Worm (Caenorhabditis elegans) whole organism, mixed stage, embryonic: ENCODE measurements around the gene bgnt-1.1.

Experiments
- M03D4.4 ChIP-seq: sonication (generic microtip); optimal IDR thresholded peaks from 2 replicates; lab custom pipeline; 2017; ENCODE audit warnings: mild to moderate bottlenecking, missing genetic modification characterization, missing compliant biosample characterization
- bed-3 ChIP-seq: fragments of 200-800 bp; sonication (Bioruptor generic); optimal IDR thresholded peaks from 3 replicates; lab custom pipeline; 2018; ENCODE audit warnings: mild to moderate bottlenecking, missing genetic modification characterization, moderate library complexity, missing compliant biosample characterization
- ceh-39 ChIP-seq: fragments of 150-350 bp; optimal IDR thresholded peaks from 2 replicates; lab custom pipeline; 2014; ENCODE audit warnings: missing biosample characterization, missing genetic modification characterization
- ceh-43 ChIP-seq: fragments of 200-800 bp; sonication (Bioruptor generic); optimal IDR thresholded peaks from 2 replicates; lab custom pipeline; 2018; ENCODE audit warnings: mild to moderate bottlenecking, missing genetic modification characterization, moderate library complexity, missing compliant biosample characterization
- ceh-83 ChIP-seq: fragments of 200-800 bp; sonication (Bioruptor generic); optimal IDR thresholded peaks from 2 replicates; lab custom pipeline; 2018; ENCODE audit warnings: mild to moderate bottlenecking, missing genetic modification characterization, missing compliant biosample characterization
- ces-1 ChIP-seq: fragments of 150-350 bp; optimal IDR thresholded peaks from 2 replicates; lab custom pipeline; 2014; ENCODE audit warnings: missing biosample characterization, missing genetic modification reagents, missing genetic modification characterization
- cnd-1 ChIP-seq: fragments of 200-800 bp; sonication (Bioruptor generic); optimal IDR thresholded peaks from 2 replicates; lab custom pipeline; 2018; ENCODE audit warnings: mild to moderate bottlenecking, missing genetic modification characterization, missing compliant biosample characterization
- drap-1 ChIP-seq: fragments of 200-800 bp; sonication (Bioruptor generic); optimal IDR thresholded peaks from 3 replicates; lab custom pipeline; 2018; ENCODE audit warnings: mild to moderate bottlenecking, missing genetic modification characterization, missing compliant biosample characterization
- elt-3 ChIP-seq: fragments of 150-350 bp; optimal IDR thresholded peaks from 2 replicates; lab custom pipeline; 2014; ENCODE audit warnings: missing biosample characterization, missing genetic modification characterization
- flh-1 ChIP-seq: fragments of 200-800 bp; sonication (Bioruptor generic); optimal IDR thresholded peaks from 2 replicates; lab custom pipeline; 2018; ENCODE audit warnings: mild to moderate bottlenecking, missing genetic modification characterization, moderate library complexity, missing compliant biosample characterization
- ham-2 ChIP-seq: fragments of 200-800 bp; sonication (Bioruptor generic); optimal IDR thresholded peaks from 2 replicates; lab custom pipeline; 2018; ENCODE audit warnings: mild to moderate bottlenecking, missing genetic modification characterization, missing compliant biosample characterization
- hlh-1 ChIP-seq: fragments of 150-350 bp; optimal IDR thresholded peaks from 2 replicates; lab custom pipeline; 2014; ENCODE audit warnings: missing biosample characterization, missing genetic modification reagents, missing genetic modification characterization
- lin-13 ChIP-seq: fragments of 150-350 bp; optimal IDR thresholded peaks from 2 replicates; lab custom pipeline; 2014; ENCODE audit warnings: missing biosample characterization, missing genetic modification characterization
- lin-32 ChIP-seq: fragments of 200-800 bp; sonication (Bioruptor generic); optimal IDR thresholded peaks from 2 replicates; lab custom pipeline; 2018; ENCODE audit warnings: mild to moderate bottlenecking, missing genetic modification characterization, missing compliant biosample characterization
- lsy-2 ChIP-seq: fragments of 150-350 bp; optimal IDR thresholded peaks from 2 replicates; lab custom pipeline; 2014; ENCODE audit warnings: missing biosample characterization, missing genetic modification characterization
- mab-5 ChIP-seq: fragments of 150-350 bp; optimal IDR thresholded peaks from 2 replicates; lab custom pipeline; 2014; ENCODE audit warnings: missing biosample characterization, missing genetic modification characterization
- mep-1 ChIP-seq: fragments of 150-350 bp; optimal IDR thresholded peaks from 2 replicates; lab custom pipeline; 2017; ENCODE audit warnings: missing biosample characterization, missing genetic modification reagents, missing genetic modification characterization, inconsistent platforms
- mls-2 ChIP-seq: sonication (generic microtip); optimal IDR thresholded peaks from 2 replicates; lab custom pipeline; 2016; ENCODE audit warnings: mild to moderate bottlenecking, missing genetic modification characterization, moderate library complexity, missing compliant biosample characterization
- nhr-12 ChIP-seq: fragments of 150-350 bp; optimal IDR thresholded peaks from 2 replicates; lab custom pipeline; 2014; ENCODE audit warnings: missing biosample characterization, missing genetic modification characterization
- nhr-2 ChIP-seq: fragments of 150-350 bp; optimal IDR thresholded peaks from 2 replicates; lab custom pipeline; 2014; ENCODE audit warnings: missing biosample characterization, missing genetic modification characterization
- nhr-237 ChIP-seq: fragments of 150-350 bp; optimal IDR thresholded peaks from 2 replicates; lab custom pipeline; 2014; ENCODE audit warnings: missing biosample characterization, missing genetic modification characterization
- nhr-28 ChIP-seq: fragments of 150-350 bp; optimal IDR thresholded peaks from 2 replicates; lab custom pipeline; 2014; ENCODE audit warnings: missing biosample characterization, missing genetic modification characterization
- nhr-76 ChIP-seq: sonication (generic microtip); optimal IDR thresholded peaks from 2 replicates; lab custom pipeline; 2017; ENCODE audit warnings: missing biosample characterization, missing genetic modification characterization
- pha-4 ChIP-seq: fragments of 150-350 bp; optimal IDR thresholded peaks from 2 replicates; lab custom pipeline; 2018; ENCODE audit warnings: missing biosample characterization, missing genetic modification reagents, missing genetic modification characterization
- sem-2 ChIP-seq: fragments of 200-800 bp; sonication (Bioruptor generic); optimal IDR thresholded peaks from 2 replicates; lab custom pipeline; 2018; ENCODE audit warnings: mild to moderate bottlenecking, missing genetic modification characterization, missing compliant biosample characterization
- snpc-4 ChIP-seq: fragments of 150-350 bp; optimal IDR thresholded peaks from 2 replicates; lab custom pipeline; 2014; ENCODE audit warnings: missing biosample characterization, missing genetic modification characterization
- tbx-8 ChIP-seq: fragments of 200-800 bp; sonication (Bioruptor generic); optimal IDR thresholded peaks from 2 replicates; lab custom pipeline; 2018; ENCODE audit warnings: mild to moderate bottlenecking, missing genetic modification characterization, moderate library complexity, missing compliant biosample characterization
- unc-120 ChIP-seq: sonication (generic microtip); optimal IDR thresholded peaks from 2 replicates; lab custom pipeline; 2017; ENCODE audit warnings: missing genetic modification characterization, missing compliant biosample characterization; ENCODE audit not compliant: poor library complexity, severe bottlenecking
- unc-39 ChIP-seq: fragments of 150-350 bp; optimal IDR thresholded peaks from 2 replicates; lab custom pipeline; 2014; ENCODE audit warnings: missing biosample characterization, missing genetic modification characterization
- unc-62 ChIP-seq: fragments of 150-350 bp; optimal IDR thresholded peaks from 2 replicates; lab custom pipeline; 2014; ENCODE audit warnings: missing biosample characterization, missing genetic modification reagents, missing genetic modification characterization
- zip-8 ChIP-seq: fragments of 150-350 bp; optimal IDR thresholded peaks from 2 replicates; lab custom pipeline; 2014; ENCODE audit warnings: missing biosample characterization, missing genetic modification characterization

The bgnt-1.1 gene

ce11 chrIV:10515128-10515527 lies 42.5 kb downstream of the bgnt-1.1 start, which contains the start of gene C02F4.4:
TSS of gene C02F4.4 (minus strand) at chrIV:10515228.
- TF ChIP-seq mab-5 (tag; lab: Kevin White, UChicago) = no peak
- no peak for TF ChIP-seq zip-8 (tag; lab: Kevin White, UChicago)
- no peak for TF ChIP-seq unc-62 (GFP tag; lab: Kevin White, UChicago)
- no peak for TF ChIP-seq nhr-2
- TF ChIP-seq flh-1 = no peak
- no peak for TF ChIP-seq cnd-1
- no peak for TF ChIP-seq lin-32 (GFP tag; lab: Kevin White, UChicago)
- TF ChIP-seq bed-3 (GFP tag; lab: Kevin White, UChicago) = no peak
- TF ChIP-seq ceh-39 (tag; lab: Kevin White, UChicago) = no peak
- no peak for TF ChIP-seq ceh-83 (GFP tag; lab: Kevin White, UChicago)
- TF ChIP-seq lsy-2 = no peak
- no peak for TF ChIP-seq nhr-76 (tag; lab: Kevin White, UChicago)
- no peak for TF ChIP-seq nhr-12 (tag; lab: Kevin White, UChicago)
- no peak for TF ChIP-seq mls-2 (tag; lab: Kevin White, UChicago)
- TF ChIP-seq mep-1 = no peak
- TF ChIP-seq elt-3 = no peak
- no peak for TF ChIP-seq drap-1
- TF ChIP-seq ham-2 (GFP tag; lab: Kevin White, UChicago) = no peak
- TF ChIP-seq tbx-8 (GFP tag; lab: Kevin White, UChicago) = no peak
- no peak for TF ChIP-seq sem-2 (GFP tag; lab: Kevin White, UChicago)

DNA sequence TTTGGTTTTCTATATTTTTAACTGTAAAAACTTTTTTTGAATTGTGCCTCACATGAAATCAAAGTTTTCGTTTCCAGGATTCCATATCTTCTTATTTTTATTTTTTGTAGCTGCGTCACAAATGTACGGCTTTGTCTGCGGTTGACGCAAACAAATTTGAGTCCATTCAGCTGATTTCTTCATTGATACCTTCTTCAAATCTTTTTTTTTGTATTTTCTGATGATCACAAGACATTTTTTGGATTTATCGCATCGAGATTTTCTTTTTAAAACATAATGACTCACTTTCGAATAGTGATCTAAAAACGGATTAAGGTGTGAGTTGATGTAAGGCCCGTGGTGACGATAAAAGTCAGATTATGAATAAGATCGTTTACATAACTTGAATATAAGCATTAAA lies 46.1 kb downstream of the bgnt-1.1 start:
- TF ChIP-seq tbx-8 (GFP tag; lab: Kevin White, UChicago) (no peak), mab-5 (tag; lab: Kevin White, UChicago) (no peak), ceh-83 (GFP tag; lab: Kevin White, UChicago) (no peak), unc-62 (GFP tag; lab: Kevin White, UChicago) (no peak), nhr-28 (tag; lab: Kevin White, UChicago) (no peak), ces-1 (GFP tag; lab: Kevin White, UChicago) (no peak), nhr-237 (no peak), bed-3 (GFP tag; lab: Kevin White, UChicago) (no peak), lin-32 (GFP tag; lab: Kevin White, UChicago) (no peak), zip-8 (tag; lab: Kevin White, UChicago) (no peak), hlh-1 (tag; lab: Kevin White, UChicago) (no peak), M03D4.4 (tag; lab: Kevin White, UChicago) (no peak), elt-3 (no peak), unc-39 (no peak), lin-13 (tag; lab: Kevin White, UChicago) (no peak), snpc-4 (tag; lab: Kevin White, UChicago) (no peak), cnd-1 (no peak), nhr-76 (tag; lab: Kevin White, UChicago) (no peak), ceh-43 (GFP tag; lab: Kevin White, UChicago) (no peak), pha-4 (tag; lab: Kevin White, UChicago) (no peak)

ce11 chrIV:10521106-10521505 lies 48.5 kb downstream of the bgnt-1.1 start, which contains the start of gene cal-4:
TSS of gene cal-4 (plus strand) at chrIV:10521406.
- no peak for TF ChIP-seq ceh-39 (tag; lab: Kevin White, UChicago)
- no peak for TF ChIP-seq drap-1
- no peak for TF ChIP-seq snpc-4 (tag; lab: Kevin White, UChicago)
- TF ChIP-seq lin-32 (GFP tag; lab: Kevin White, UChicago) = no peak

DNA sequence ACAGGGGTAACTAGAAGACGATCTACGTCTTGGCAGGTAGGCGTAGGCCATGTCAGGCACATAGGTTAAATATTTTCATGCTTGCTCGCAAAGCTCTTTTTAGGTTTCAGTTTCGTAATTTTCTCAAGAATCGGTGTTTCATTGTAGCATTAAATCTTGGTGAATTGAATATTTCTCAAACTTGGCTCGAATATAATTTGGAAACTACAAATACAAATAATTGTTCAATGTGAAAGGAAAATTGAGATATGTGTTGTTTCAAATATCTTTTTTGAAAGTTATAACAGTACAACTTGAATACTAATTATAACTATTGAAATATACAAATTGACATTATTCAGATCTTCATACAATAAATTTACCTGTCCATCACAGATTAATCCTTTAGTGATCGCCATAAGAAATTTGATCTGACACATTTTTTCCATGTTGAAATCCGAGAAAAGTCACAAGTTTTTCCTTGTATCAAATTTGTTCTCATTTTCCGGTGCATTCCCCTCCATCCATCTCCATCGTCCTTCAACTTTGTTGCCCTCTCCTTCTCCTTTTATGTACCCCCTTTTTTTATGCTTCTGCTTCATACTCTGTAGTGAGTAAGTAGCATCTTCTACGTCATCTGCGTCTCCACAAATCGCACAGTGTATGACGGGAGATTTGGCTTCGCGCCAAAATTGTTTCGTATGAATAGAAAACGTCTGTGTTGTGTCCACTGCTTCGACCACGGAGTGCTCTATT lies 51.7 kb downstream of the bgnt-1.1 start, which contains the start of gene C02F4.5:
Gene C02F4.5 (minus strand): TSS at position 51 of the 735 bp plus-strand sequence.
- TF ChIP-seq nhr-2 (no peak), pha-4 (tag; lab: Kevin White, UChicago) (no peak), ceh-43 (GFP tag; lab: Kevin White, UChicago) (no peak), nhr-12 (tag; lab: Kevin White, UChicago) (no peak), M03D4.4 (tag; lab: Kevin White, UChicago) (no peak), flh-1 (no peak), lsy-2 (no peak), snpc-4 (tag; lab: Kevin White, UChicago) (no peak), unc-120 (no peak), mab-5 (tag; lab: Kevin White, UChicago) (no peak), ham-2 (GFP tag; lab: Kevin White, UChicago) (no peak), mep-1 (no peak), tbx-8 (GFP tag; lab: Kevin White, UChicago) (no peak), lin-32 (GFP tag; lab: Kevin White, UChicago) (no peak)
